Worm (Caenorhabditis elegans) whole organism, young adult: ENCODE results near the gene Y105C5B.18.
A peak's percentile ranks its signal among the peaks of the same experiment; 100 is the strongest.

Experiments used
- F22D6.2 ChIP-seq: sonication (generic microtip); optimal IDR thresholded peaks from 2 replicates; lab custom pipeline; 2016; ENCODE audit warnings: mild to moderate bottlenecking, missing genetic modification characterization, missing compliant biosample characterization
- F23B12.7 ChIP-seq: sonication (generic microtip); optimal IDR thresholded peaks from 2 replicates; lab custom pipeline; 2017; ENCODE audit warnings: missing genetic modification characterization, mild to moderate bottlenecking, missing compliant biosample characterization, antibody characterized with exemption, moderate library complexity; ENCODE audit not compliant: insufficient read depth
- F39B2.1 ChIP-seq: fragments of 200-800 bp; sonication (Bioruptor generic); IDR thresholded peaks from 2 replicates; pipeline ENCODE4 v1.3.6; 2022; ENCODE audit warnings: missing genetic modification reagents, missing genetic modification characterization, missing compliant biosample characterization
- F52B5.7 ChIP-seq: sonication (generic microtip); optimal IDR thresholded peaks from 2 replicates; lab custom pipeline; 2016; ENCODE audit warnings: mild to moderate bottlenecking, missing genetic modification characterization, missing compliant biosample characterization
- K11D2.4 ChIP-seq: fragments of 200-800 bp; sonication (Bioruptor generic); IDR thresholded peaks from 2 replicates; pipeline ENCODE4 v1.3.6; 2022; ENCODE audit warnings: missing genetic modification reagents, missing genetic modification characterization, missing compliant biosample characterization
- T07F8.4 ChIP-seq: sonication (generic microtip); optimal IDR thresholded peaks from 2 replicates; lab custom pipeline; 2016; ENCODE audit warnings: mild to moderate bottlenecking, missing genetic modification characterization, moderate library complexity, missing compliant biosample characterization
- Y53F4B.3 ChIP-seq: fragments of 200-800 bp; sonication (Bioruptor generic); IDR thresholded peaks from 2 replicates; pipeline ENCODE4 v1.3.6; 2022; ENCODE audit warnings: missing genetic modification reagents, missing genetic modification characterization, missing compliant biosample characterization
- Y56A3A.18 ChIP-seq: fragments of 200-800 bp; sonication (Bioruptor generic); IDR thresholded peaks from 2 replicates; pipeline ENCODE4 v1.3.6; 2022; ENCODE audit warnings: missing genetic modification reagents, missing genetic modification characterization, missing compliant biosample characterization
- Y67H2A.10 ChIP-seq: fragments of 200-800 bp; sonication (Bioruptor generic); conservative IDR thresholded peaks from 2 replicates; pipeline ENCODE4 v1.3.6; 2022; ENCODE audit warnings: missing genetic modification reagents, missing genetic modification characterization, missing compliant biosample characterization
- Y95B8A.8 ChIP-seq: fragments of 200-800 bp; sonication (Bioruptor generic); IDR thresholded peaks from 2 replicates; pipeline ENCODE4 v1.3.6; 2022; ENCODE audit warnings: missing genetic modification reagents, missing genetic modification characterization, missing compliant biosample characterization
- attf-6 ChIP-seq: fragments of 200-800 bp; sonication (Bioruptor generic); IDR thresholded peaks from 2 replicates; pipeline ENCODE4 v1.3.6; 2022; ENCODE audit warnings: missing genetic modification reagents, missing genetic modification characterization, missing compliant biosample characterization
- bed-1 ChIP-seq: fragments of 200-800 bp; sonication (Bioruptor generic); IDR thresholded peaks from 2 replicates; pipeline ENCODE4 v1.3.6; 2022; ENCODE audit warnings: missing genetic modification reagents, missing genetic modification characterization, missing compliant biosample characterization
- cebp-1 ChIP-seq, 2 experiments: fragments of 200-800 bp in 1 of 2; sonication (Bioruptor generic) in 1 of 2; sonication (generic microtip) in 1 of 2; IDR thresholded peaks in 1 of 2; optimal IDR thresholded peaks in 1 of 2; 2 replicates each; pipeline versions ENCODE4 v1.3.6 to Lab custom; 2017 to 2022; ENCODE audit warnings: missing compliant biosample characterization in 2 of 2, missing genetic modification characterization in 2 of 2, mild to moderate bottlenecking in 1 of 2, missing genetic modification reagents in 1 of 2, moderate library complexity in 1 of 2
- ceh-100 ChIP-seq: fragments of 200-800 bp; sonication (Bioruptor generic); IDR thresholded peaks from 2 replicates; pipeline ENCODE4 v1.3.6; 2022; ENCODE audit warnings: missing genetic modification reagents, missing genetic modification characterization, missing compliant biosample characterization
- ceh-40 ChIP-seq: fragments of 200-800 bp; sonication (Bioruptor generic); IDR thresholded peaks from 2 replicates; pipeline ENCODE4 v1.3.6; 2022; ENCODE audit warnings: missing genetic modification characterization, missing compliant biosample characterization
- ceh-79 ChIP-seq: sonication (generic microtip); optimal IDR thresholded peaks from 2 replicates; lab custom pipeline; 2017; ENCODE audit warnings: mild to moderate bottlenecking, missing genetic modification characterization, missing compliant biosample characterization
- die-1 ChIP-seq: sonication (generic microtip); optimal IDR thresholded peaks from 2 replicates; lab custom pipeline; 2016; ENCODE audit warnings: missing genotype, mild to moderate bottlenecking, missing genetic modification characterization, missing compliant biosample characterization
- dox-1 ChIP-seq: fragments of 200-800 bp; sonication (Bioruptor generic); IDR thresholded peaks from 2 replicates; pipeline ENCODE4 v1.3.6; 2022; ENCODE audit warnings: missing genetic modification reagents, missing genetic modification characterization, missing compliant biosample characterization
- dpl-1 ChIP-seq: fragments of 150-350 bp; optimal IDR thresholded peaks from 2 replicates; lab custom pipeline; 2014; ENCODE audit warnings: missing biosample characterization, missing genetic modification reagents, missing genetic modification characterization
- efl-1 ChIP-seq: fragments of 150-350 bp; optimal IDR thresholded peaks from 2 replicates; lab custom pipeline; 2014; ENCODE audit warnings: missing biosample characterization, missing genetic modification reagents, missing genetic modification characterization
- egl-18 ChIP-seq: fragments of 200-800 bp; sonication (Bioruptor generic); IDR thresholded peaks from 2 replicates; pipeline ENCODE4 v1.3.6; 2022; ENCODE audit warnings: missing genetic modification reagents, missing genetic modification characterization, missing compliant biosample characterization
- egl-44 ChIP-seq: fragments of 200-800 bp; sonication (Bioruptor generic); IDR thresholded peaks from 2 replicates; pipeline ENCODE4 v1.3.6; 2022; ENCODE audit warnings: missing genetic modification reagents, missing genetic modification characterization, missing compliant biosample characterization
- hlh-12 ChIP-seq: sonication (generic microtip); optimal IDR thresholded peaks from 2 replicates; lab custom pipeline; 2016; ENCODE audit warnings: missing genetic modification characterization, missing compliant biosample characterization
- hlh-26 ChIP-seq: fragments of 200-800 bp; sonication (Bioruptor generic); conservative IDR thresholded peaks from 2 replicates; pipeline ENCODE4 v1.3.6; 2022; ENCODE audit warnings: missing genetic modification reagents, missing genetic modification characterization, missing compliant biosample characterization
- hmg-20 ChIP-seq: fragments of 200-800 bp; sonication (Bioruptor generic); IDR thresholded peaks from 2 replicates; pipeline ENCODE4 v1.3.6; 2022; ENCODE audit warnings: missing genetic modification reagents, missing genetic modification characterization, missing compliant biosample characterization
- lag-1 ChIP-seq: fragments of 200-800 bp; sonication (Bioruptor generic); IDR thresholded peaks from 2 replicates; pipeline ENCODE4 v1.3.6; 2022; ENCODE audit warnings: missing genetic modification reagents, missing genetic modification characterization, missing compliant biosample characterization
- let-526 ChIP-seq: fragments of 200-800 bp; sonication (Bioruptor generic); IDR thresholded peaks from 2 replicates; pipeline ENCODE4 v1.3.6; 2022; ENCODE audit warnings: missing genetic modification reagents, missing genetic modification characterization, missing compliant biosample characterization
- let-607 ChIP-seq, 2 experiments: fragments of 200-800 bp in 1 of 2; sonication (Bioruptor generic) in 1 of 2; sonication (generic microtip) in 1 of 2; optimal IDR thresholded peaks; 2 replicates each; lab custom pipeline; 2016 to 2018; ENCODE audit warnings: mild to moderate bottlenecking in 2 of 2, missing compliant biosample characterization in 2 of 2, missing genetic modification characterization in 2 of 2, moderate library complexity in 2 of 2, missing genotype in 1 of 2
- madf-10 ChIP-seq: sonication (generic microtip); optimal IDR thresholded peaks from 2 replicates; lab custom pipeline; 2016; ENCODE audit warnings: mild to moderate bottlenecking, missing genetic modification characterization, missing compliant biosample characterization
- mcd-1 ChIP-seq: fragments of 200-800 bp; sonication (Bioruptor generic); IDR thresholded peaks from 2 replicates; pipeline ENCODE4 v1.3.6; 2022; ENCODE audit warnings: missing genetic modification reagents, missing genetic modification characterization, missing compliant biosample characterization
- mel-28 ChIP-seq: sonication (generic microtip); optimal IDR thresholded peaks from 2 replicates; lab custom pipeline; 2016; ENCODE audit warnings: borderline replicate concordance, mild to moderate bottlenecking, missing genetic modification characterization, missing compliant biosample characterization
- nfya-1 ChIP-seq: sonication (generic microtip); optimal IDR thresholded peaks from 2 replicates; lab custom pipeline; 2017; ENCODE audit warnings: antibody characterized with exemption, missing compliant biosample characterization, missing genetic modification characterization, borderline replicate concordance; ENCODE audit not compliant: insufficient read depth
- nfya-2 ChIP-seq: fragments of 200-800 bp; sonication (Bioruptor generic); IDR thresholded peaks from 2 replicates; pipeline ENCODE4 v1.3.6; 2022; ENCODE audit warnings: missing genetic modification reagents, missing genetic modification characterization, missing compliant biosample characterization
- nfyb-1 ChIP-seq: fragments of 200-800 bp; sonication (Bioruptor generic); IDR thresholded peaks from 2 replicates; pipeline ENCODE4 v1.3.6; 2022; ENCODE audit warnings: missing genetic modification reagents, missing genetic modification characterization, missing compliant biosample characterization
- nhr-179 ChIP-seq: sonication (generic microtip); optimal IDR thresholded peaks from 2 replicates; lab custom pipeline; 2016; ENCODE audit warnings: mild to moderate bottlenecking, missing genetic modification characterization, missing compliant biosample characterization
- nhr-27 ChIP-seq: fragments of 200-800 bp; sonication (Bioruptor generic); optimal IDR thresholded peaks from 2 replicates; lab custom pipeline; 2018; ENCODE audit warnings: mild to moderate bottlenecking, missing genetic modification characterization, moderate library complexity, missing compliant biosample characterization
- nhr-80 ChIP-seq: sonication (generic microtip); optimal IDR thresholded peaks from 2 replicates; lab custom pipeline; 2016; ENCODE audit warnings: missing genetic modification characterization, missing compliant biosample characterization
- pbrm-1 ChIP-seq: fragments of 200-800 bp; sonication (Bioruptor generic); IDR thresholded peaks from 2 replicates; pipeline ENCODE4 v1.3.6; 2022; ENCODE audit warnings: missing genetic modification reagents, missing genetic modification characterization, missing compliant biosample characterization
- pha-4 ChIP-seq: fragments of 150-350 bp; sonication (generic microtip); optimal IDR thresholded peaks from 2 replicates; lab custom pipeline; 2014; ENCODE audit warnings: missing biosample characterization, missing genetic modification reagents, missing genetic modification characterization
- rcor-1 ChIP-seq: fragments of 200-800 bp; sonication (Bioruptor generic); IDR thresholded peaks from 2 replicates; pipeline ENCODE4 v1.3.6; 2022; ENCODE audit warnings: missing genetic modification reagents, missing genetic modification characterization, missing compliant biosample characterization
- repo-1 ChIP-seq: sonication (generic microtip); optimal IDR thresholded peaks from 2 replicates; lab custom pipeline; 2017; ENCODE audit warnings: mild to moderate bottlenecking, missing genetic modification characterization, missing compliant biosample characterization
- snpc-1.3 ChIP-seq: sonication (generic microtip); optimal IDR thresholded peaks from 2 replicates; lab custom pipeline; 2017; ENCODE audit warnings: missing genetic modification characterization, mild to moderate bottlenecking, missing compliant biosample characterization, antibody characterized with exemption, moderate library complexity, missing genotype, missing genetic modification reagents; ENCODE audit not compliant: insufficient read depth
- snpc-3.4 ChIP-seq: sonication (generic microtip); optimal IDR thresholded peaks from 2 replicates; lab custom pipeline; 2017; ENCODE audit warnings: missing genetic modification characterization, mild to moderate bottlenecking, missing compliant biosample characterization, antibody characterized with exemption, moderate library complexity, missing genotype, missing genetic modification reagents
- tbp1 ChIP-seq: fragments of 200-800 bp; sonication (Bioruptor generic); optimal IDR thresholded peaks from 2 replicates; lab custom pipeline; 2018; ENCODE audit warnings: mild to moderate bottlenecking, missing genetic modification characterization, missing compliant biosample characterization
- zfh-2 ChIP-seq: fragments of 200-800 bp; sonication (Bioruptor generic); conservative IDR thresholded peaks from 2 replicates; pipeline ENCODE4 v1.3.6; 2022; ENCODE audit warnings: missing genetic modification reagents, missing genetic modification characterization, missing compliant biosample characterization
- zim-3 ChIP-seq: sonication (generic microtip); optimal IDR thresholded peaks from 2 replicates; lab custom pipeline; 2017; ENCODE audit warnings: mild to moderate bottlenecking, missing genetic modification characterization, moderate library complexity, missing compliant biosample characterization
- ztf-28 ChIP-seq: fragments of 200-800 bp; sonication (Bioruptor generic); IDR thresholded peaks from 2 replicates; pipeline ENCODE4 v1.3.6; 2022; ENCODE audit warnings: missing genetic modification reagents, missing genetic modification characterization, missing compliant biosample characterization
- ztf-3 ChIP-seq: fragments of 200-800 bp; sonication (Bioruptor generic); optimal IDR thresholded peaks from 2 replicates; lab custom pipeline; 2018; ENCODE audit warnings: mild to moderate bottlenecking, missing genetic modification characterization, missing compliant biosample characterization

The Y105C5B.18 gene

DNA sequence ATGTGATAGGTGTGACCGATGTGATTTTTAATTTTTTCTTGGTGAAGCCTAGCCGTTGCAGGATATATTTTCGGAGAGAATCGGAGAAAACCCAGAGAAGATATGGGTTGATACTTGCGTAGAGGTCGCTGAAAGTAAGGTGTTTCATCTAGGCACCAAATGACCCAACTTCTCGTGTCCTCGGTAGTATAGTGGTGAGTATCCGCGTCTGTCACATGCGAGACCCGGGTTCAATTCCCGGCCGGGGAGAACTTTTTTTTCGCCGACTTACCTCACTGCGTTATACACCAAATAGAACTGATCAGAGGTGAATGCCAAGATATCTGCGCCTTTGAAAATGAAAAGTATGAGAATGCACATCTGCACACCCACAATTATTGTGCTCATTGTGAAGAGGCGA is 32.6 kb upstream of the Y105C5B.18 start:
- TF ChIP-seq mcd-1 (GFP tag; lab: Robert Waterston, UW) (peak; percentile 50), F52B5.7 (tag; lab: Kevin White, UChicago) (peak; percentile 65), zfh-2 (GFP tag; lab: Robert Waterston, UW) (no peak; the same call in 1 of the 2 replicates), attf-6 (GFP tag; lab: Robert Waterston, UW) (peak; percentile 97), madf-10 (tag; lab: Kevin White, UChicago) (peak; percentile 48), Y95B8A.8 (GFP tag; lab: Robert Waterston, UW) (0 out of 2 replicates have a peak, but pooled peaks have one; percentile 43), let-607 (tag; optimal IDR thresholded peaks at IDR 0.05; lab: Kevin White, UChicago) (peak; percentile 18 to 27), T07F8.4 (peak; percentile 62), snpc-1.3 (tag; lab: Kevin White, UChicago) (peak; percentile 68), dox-1 (peak; percentile 74), repo-1 (tag; lab: Kevin White, UChicago) (no peak), tbp1 (GFP tag; lab: Kevin White, UChicago) (peak; percentile 96), hmg-20 (no peak), die-1 (tag; lab: Kevin White, UChicago) (peak; percentile 80), hlh-26 (GFP tag; lab: Robert Waterston, UW) (no peak), F22D6.2 (no peak), F23B12.7 (tag; lab: Kevin White, UChicago) (peak; percentile 2), nfya-1 (no peak), snpc-3.4 (no peak), K11D2.4 (GFP tag; lab: Robert Waterston, UW) (no peak), F39B2.1 (no peak), efl-1 (GFP tag; lab: Kevin White, UChicago) (no peak), nfyb-1 (GFP tag; lab: Robert Waterston, UW) (peak; percentile 63; the same call in 1 of the 2 replicates), dpl-1 (no peak), nhr-179 (tag; lab: Kevin White, UChicago) (no peak), hlh-12 (tag; lab: Kevin White, UChicago) (no peak), mel-28 (tag; lab: Kevin White, UChicago) (no peak), cebp-1 (GFP tag; IDR thresholded peaks at IDR 0.05; lab: Robert Waterston, UW) (no peak), cebp-1 (tag; optimal IDR thresholded peaks at IDR 0.05; lab: Kevin White, UChicago) (peak; percentile 52), nfya-2 (no peak), pbrm-1 (peak; percentile 64), let-526 (GFP tag; lab: Robert Waterston, UW) (peak; percentile 76), bed-1 (no peak), Y67H2A.10 (GFP tag; lab: Robert Waterston, UW) (no peak), lag-1 (no peak), nhr-27 (tag; lab: Kevin White, UChicago) (no peak), nhr-80 (tag; lab: Kevin White, UChicago) (no peak), rcor-1 (GFP tag; lab: Robert Waterston, UW) (no peak), ztf-28 (peak; percentile 77; the same call in 1 of the 2 replicates), egl-18 (GFP tag; lab: Robert Waterston, UW) (0 out of 2 replicates have a peak, but pooled peaks have one; percentile 44), ceh-79 (no peak), Y53F4B.3 (GFP tag; lab: Robert Waterston, UW) (no peak), zim-3 (tag; lab: Kevin White, UChicago) (peak; percentile 84), egl-44 (GFP tag; lab: Robert Waterston, UW) (no peak), ceh-100 (GFP tag; lab: Robert Waterston, UW) (no peak), pha-4 (no peak), ztf-3 (peak; percentile 47), ceh-40 (GFP tag; lab: Robert Waterston, UW) (no peak), Y56A3A.18 (no peak)
